Fruit fly (Drosophila melanogaster) whole organism, embryonic: ENCODE results near the gene CG15296.
A peak's percentile ranks its signal among the peaks of the same experiment; 100 is the strongest.

Source experiments
- Awh ChIP-seq: fragments of 200-800 bp; sonication (Bioruptor generic); IDR thresholded peaks from 2 replicates; pipeline ENCODE4, ENCODE4 v1.3.6; 2022; ENCODE audit warnings: missing biosample characterization, missing genetic modification characterization
- CG10147 ChIP-seq: fragments of 200-800 bp; sonication (Bioruptor generic); optimal IDR thresholded peaks from 2 replicates; lab custom pipeline; 2019; ENCODE audit warnings: missing biosample characterization, mild to moderate bottlenecking, missing genetic modification characterization, moderate library complexity
- CG11696 ChIP-seq: fragments of 200-800 bp; sonication (Bioruptor generic); IDR thresholded peaks from 2 replicates; pipeline ENCODE4 v1.3.6; 2022; ENCODE audit warnings: missing biosample characterization, missing genetic modification characterization
- CG12236 ChIP-seq: fragments of 200-800 bp; sonication (Bioruptor generic); optimal IDR thresholded peaks from 2 replicates; lab custom pipeline; 2016; ENCODE audit warnings: missing biosample characterization, missing genetic modification characterization
- CG13424 ChIP-seq: fragments of 200-800 bp; sonication (Bioruptor generic); optimal IDR thresholded peaks from 2 replicates; lab custom pipeline; 2019; ENCODE audit warnings: missing biosample characterization, mild to moderate bottlenecking, missing genetic modification characterization, moderate library complexity
- CG14050 ChIP-seq: fragments of 200-800 bp; sonication (Bioruptor generic); IDR thresholded peaks from 3 replicates; pipeline ENCODE4 v1.3.6; 2022; ENCODE audit warnings: missing biosample characterization, missing genetic modification characterization
- CG17612 ChIP-seq: fragments of 200-800 bp; sonication (Bioruptor generic); IDR thresholded peaks from 2 replicates; pipeline ENCODE4 v1.3.6; 2022; ENCODE audit warnings: missing biosample characterization, missing genetic modification characterization
- CG17912 ChIP-seq: fragments of 200-800 bp; sonication (Bioruptor generic); optimal IDR thresholded peaks from 2 replicates; lab custom pipeline; 2018; ENCODE audit warnings: missing biosample characterization, mild to moderate bottlenecking, missing genetic modification characterization
- CG2875 ChIP-seq: fragments of 200-800 bp; sonication (Bioruptor generic); optimal IDR thresholded peaks from 2 replicates; lab custom pipeline; 2017; ENCODE audit warnings: missing biosample characterization, mild to moderate bottlenecking, missing genetic modification characterization, missing genetic modification reagents
- CG30403 ChIP-seq: fragments of 200-800 bp; sonication (Bioruptor generic); optimal IDR thresholded peaks from 3 replicates; lab custom pipeline; 2016; ENCODE audit warnings: missing biosample characterization, missing genetic modification characterization
- CG31365 ChIP-seq: fragments of 200-800 bp; sonication (Bioruptor generic); optimal IDR thresholded peaks from 2 replicates; lab custom pipeline; 2018; ENCODE audit warnings: missing biosample characterization, mild to moderate bottlenecking, missing genetic modification characterization
- CG34376 ChIP-seq: fragments of 200-800 bp; sonication (Bioruptor generic); optimal IDR thresholded peaks from 2 replicates; lab custom pipeline; 2018; ENCODE audit warnings: missing biosample characterization, mild to moderate bottlenecking, missing genetic modification characterization
- CG6272 ChIP-seq: fragments of 200-800 bp; sonication (Bioruptor generic); IDR thresholded peaks from 2 replicates; pipeline ENCODE4 v1.3.6; 2022; ENCODE audit warnings: missing biosample characterization, missing genetic modification characterization
- CG7372 ChIP-seq: fragments of 200-800 bp; sonication (Bioruptor generic); IDR thresholded peaks from 2 replicates; pipeline ENCODE4 v1.3.6; 2022; ENCODE audit warnings: missing biosample characterization, missing genetic modification characterization
- CG7839 ChIP-seq: fragments of 200-800 bp; sonication (Bioruptor generic); optimal IDR thresholded peaks from 3 replicates; lab custom pipeline; 2018; ENCODE audit warnings: missing biosample characterization, mild to moderate bottlenecking, missing genetic modification characterization, moderate library complexity
- CG7928 ChIP-seq: fragments of 200-800 bp; sonication (Bioruptor generic); optimal IDR thresholded peaks from 2 replicates; lab custom pipeline; 2017; ENCODE audit warnings: missing biosample characterization, mild to moderate bottlenecking, missing genetic modification characterization
- CG8924 ChIP-seq: fragments of 200-800 bp; optimal IDR thresholded peaks from 3 replicates; lab custom pipeline; 2019; ENCODE audit warnings: missing biosample characterization, mild to moderate bottlenecking, missing genetic modification characterization, moderate library complexity
- D19B ChIP-seq: fragments of 200-800 bp; sonication (Bioruptor generic); optimal IDR thresholded peaks from 2 replicates; lab custom pipeline; 2017; ENCODE audit warnings: missing biosample characterization, mild to moderate bottlenecking, missing genetic modification characterization
- Dad ChIP-seq: fragments of 200-800 bp; sonication (Bioruptor generic); optimal IDR thresholded peaks from 3 replicates; lab custom pipeline; 2016; ENCODE audit warnings: missing biosample characterization, missing genetic modification characterization
- Dip2 ChIP-seq: fragments of 200-800 bp; sonication (Bioruptor generic); IDR thresholded peaks from 2 replicates; pipeline ENCODE4 v1.3.6; 2022; ENCODE audit warnings: missing biosample characterization, missing genetic modification characterization
- Dp ChIP-seq: fragments of 200-800 bp; sonication (Bioruptor generic); optimal IDR thresholded peaks from 2 replicates; lab custom pipeline; 2018; ENCODE audit warnings: missing biosample characterization, mild to moderate bottlenecking, missing genetic modification characterization, moderate library complexity
- Mad ChIP-seq: fragments of 200-800 bp; sonication (Bioruptor generic); optimal IDR thresholded peaks from 2 replicates; lab custom pipeline; 2016; ENCODE audit warnings: missing biosample characterization, missing genetic modification characterization
- Mrtf ChIP-seq: fragments of 200-800 bp; sonication (Bioruptor generic); IDR thresholded peaks from 3 replicates; pipeline ENCODE4 v1.3.6; 2022; ENCODE audit warnings: missing biosample characterization, missing genetic modification characterization
- NC2α ChIP-seq: fragments of 200-800 bp; sonication (Bioruptor generic); optimal IDR thresholded peaks from 2 replicates; lab custom pipeline; 2016; ENCODE audit warnings: missing biosample characterization, missing genetic modification characterization
- Neu2 ChIP-seq: fragments of 200-800 bp; sonication (Bioruptor generic); optimal IDR thresholded peaks from 3 replicates; lab custom pipeline; 2016; ENCODE audit warnings: missing biosample characterization, missing genetic modification characterization, borderline replicate concordance
- Nf-YC ChIP-seq: fragments of 200-800 bp; optimal IDR thresholded peaks from 3 replicates; lab custom pipeline; 2019; ENCODE audit warnings: missing biosample characterization, mild to moderate bottlenecking, missing genetic modification characterization, moderate library complexity
- Ptx1 ChIP-seq: fragments of 200-800 bp; sonication (Bioruptor generic); IDR thresholded peaks from 2 replicates; pipeline ENCODE4 v1.3.6; 2022; ENCODE audit warnings: missing biosample characterization, missing genetic modification characterization
- TFAM ChIP-seq: fragments of 200-800 bp; sonication (Bioruptor generic); optimal IDR thresholded peaks from 2 replicates; lab custom pipeline; 2017; ENCODE audit warnings: missing biosample characterization, missing genetic modification characterization, inconsistent platforms
- Trl ChIP-seq, 3 experiments: fragments of >200 bp in 2 of 3; fragments of 200-800 bp in 1 of 3; sonication (Bioruptor generic) in 1 of 3; optimal IDR thresholded peaks; 2 replicates in 1 of 3; 3 replicates in 2 of 3; lab custom pipeline; 2016 to 2017; ENCODE audit warnings: missing biosample characterization in 1 of 3, missing genetic modification characterization in 1 of 3
- ac ChIP-seq: fragments of 200-800 bp; sonication (Bioruptor generic); optimal IDR thresholded peaks from 3 replicates; lab custom pipeline; 2017; ENCODE audit warnings: missing biosample characterization, mild to moderate bottlenecking, missing genetic modification characterization
- cato ChIP-seq: fragments of 200-800 bp; sonication (Bioruptor generic); optimal IDR thresholded peaks from 2 replicates; lab custom pipeline; 2016; ENCODE audit warnings: missing biosample characterization, missing genetic modification characterization, borderline replicate concordance
- corto ChIP-seq: fragments of 200-800 bp; sonication (Bioruptor generic); optimal IDR thresholded peaks from 2 replicates; lab custom pipeline; 2016; ENCODE audit warnings: missing biosample characterization, mild to moderate bottlenecking, missing genetic modification characterization, moderate library complexity
- cwo ChIP-seq: fragments of 200-800 bp; sonication (Bioruptor generic); optimal IDR thresholded peaks from 3 replicates; lab custom pipeline; 2017; ENCODE audit warnings: missing biosample characterization, missing genetic modification characterization, mild to moderate bottlenecking, moderate library complexity, missing genetic modification reagents
- dan ChIP-seq: fragments of 200-800 bp; sonication (Bioruptor generic); IDR thresholded peaks from 2 replicates; pipeline ENCODE4 v1.3.6; 2022; ENCODE audit warnings: missing biosample characterization, missing genetic modification characterization
- ewg ChIP-seq: fragments of 200-800 bp; sonication (Bioruptor generic); optimal IDR thresholded peaks from 3 replicates; lab custom pipeline; 2017; ENCODE audit warnings: mild to moderate bottlenecking, missing biosample characterization, missing genetic modification reagents, missing genetic modification characterization
- fd64A ChIP-seq: fragments of 200-800 bp; sonication (Bioruptor generic); optimal IDR thresholded peaks from 3 replicates; lab custom pipeline; 2018; ENCODE audit warnings: missing biosample characterization, mild to moderate bottlenecking, missing genetic modification characterization
- gem ChIP-seq: fragments of 200-800 bp; sonication (Bioruptor generic); optimal IDR thresholded peaks from 2 replicates; lab custom pipeline; 2019; ENCODE audit warnings: missing biosample characterization, mild to moderate bottlenecking, missing genetic modification characterization, moderate library complexity
- hth ChIP-seq: fragments of >200 bp; optimal IDR thresholded peaks from 2 replicates; lab custom pipeline; 2017; ENCODE audit warnings: inconsistent platforms
- maf-S ChIP-seq: fragments of 200-800 bp; sonication (Bioruptor generic); optimal IDR thresholded peaks from 2 replicates; lab custom pipeline; 2016; ENCODE audit warnings: missing biosample characterization, missing genetic modification characterization
- nmo ChIP-seq: fragments of 200-800 bp; sonication (Bioruptor generic); optimal IDR thresholded peaks from 2 replicates; lab custom pipeline; 2018; ENCODE audit warnings: missing biosample characterization, mild to moderate bottlenecking, missing genetic modification characterization, moderate library complexity
- pnt ChIP-seq: fragments of 200-800 bp; sonication (Bioruptor generic); optimal IDR thresholded peaks from 3 replicates; lab custom pipeline; 2016; ENCODE audit warnings: missing biosample characterization, missing genetic modification characterization
- sim ChIP-seq: fragments of 200-800 bp; sonication (Bioruptor generic); IDR thresholded peaks from 2 replicates; pipeline ENCODE4 v1.3.6; 2022; ENCODE audit warnings: missing biosample characterization, missing genetic modification characterization
- stc ChIP-seq: fragments of 200-800 bp; sonication (Bioruptor generic); IDR thresholded peaks from 2 replicates; pipeline ENCODE4 v1.3.6; 2022; ENCODE audit warnings: missing biosample characterization, missing genetic modification characterization
- sug ChIP-seq: fragments of 200-800 bp; optimal IDR thresholded peaks from 2 replicates; lab custom pipeline; 2019; ENCODE audit warnings: missing biosample characterization, mild to moderate bottlenecking, missing genetic modification characterization, moderate library complexity
- unpg ChIP-seq: fragments of 200-800 bp; sonication (Bioruptor generic); optimal IDR thresholded peaks from 3 replicates; lab custom pipeline; 2018; ENCODE audit warnings: missing biosample characterization, mild to moderate bottlenecking, missing genetic modification characterization, moderate library complexity
- vfl ChIP-seq: fragments of 200-800 bp; sonication (Bioruptor generic); optimal IDR thresholded peaks from 2 replicates; lab custom pipeline; 2016; ENCODE audit warnings: missing biosample characterization, missing genetic modification characterization
- z ChIP-seq: fragments of 200-800 bp; sonication (Bioruptor generic); IDR thresholded peaks from 3 replicates; pipeline ENCODE4 v1.3.6; 2022; ENCODE audit warnings: missing biosample characterization, missing genetic modification characterization

The CG15296 gene

dm6 chrX:10600254-10600916 is 34.0 kb upstream of the CG15296 start (continued):
- TF ChIP-seq CG17612 (GFP tag; lab: Robert Waterston, UW) (0 out of 2 replicates have a peak, but pooled peaks have one; percentile 7), TFAM (GFP tag; lab: Kevin White, UChicago) (no peak), CG17912 (no peak)

dm6 chrX:10599318-10599717 is 32.9 kb upstream of the CG15296 start:
- TF ChIP-seq cwo (GFP tag; lab: Kevin White, UChicago) = peak; percentile 55
- TF ChIP-seq stc (GFP tag; lab: Robert Waterston, UW) = no peak
- TF ChIP-seq sug (tag; lab: Kevin White, UChicago) = peak; percentile 21
- no peak for TF ChIP-seq Nf-YC
- peak; percentile 68 for TF ChIP-seq D19B (GFP tag; lab: Kevin White, UChicago)
- peak; percentile 15 for TF ChIP-seq CG34376 (GFP tag; lab: Kevin White, UChicago)

dm6 chrX:10595813-10596212 is 29.4 kb upstream of the CG15296 start, which contains the start of the genes Hmr and CG2124:
Gene Hmr (minus strand): TSS chrX:10595855.
Gene CG2124 (plus strand): TSS chrX:10596122.
- no peak for TF ChIP-seq CG7839 (tag; lab: Kevin White, UChicago)
- TF ChIP-seq hth (lab: Kevin White, UChicago) = no peak
- TF ChIP-seq vfl = no peak
- no peak for TF ChIP-seq CG7372 (GFP tag; lab: Robert Waterston, UW)
- TF ChIP-seq maf-S (GFP tag; lab: Kevin White, UChicago) = no peak
- TF ChIP-seq corto (GFP tag; lab: Kevin White, UChicago) = no peak
- no peak for TF ChIP-seq Mad (GFP tag; lab: Kevin White, UChicago)
- peak; percentile 28 to 47 for TF ChIP-seq Trl (optimal IDR thresholded peaks at IDR 0.05; lab: Kevin White, UChicago)
- TF ChIP-seq Trl (GFP tag; optimal IDR thresholded peaks at IDR 0.05; lab: Kevin White, UChicago) = no peak
- no peak for TF ChIP-seq Ptx1 (GFP tag; lab: Robert Waterston, UW)
- TF ChIP-seq Dp (GFP tag; lab: Kevin White, UChicago) = peak; percentile 46
- TF ChIP-seq CG7928 (GFP tag; lab: Kevin White, UChicago) = no peak
- TF ChIP-seq CG12236 = no peak
- TF ChIP-seq NC2α (GFP tag; lab: Kevin White, UChicago) = no peak
- TF ChIP-seq unpg (GFP tag; lab: Kevin White, UChicago) = no peak
- TF ChIP-seq TFAM (GFP tag; lab: Kevin White, UChicago) = no peak
- TF ChIP-seq dan (GFP tag; lab: Robert Waterston, UW) = no peak
- TF ChIP-seq pnt (GFP tag; lab: Kevin White, UChicago) = no peak
- peak; percentile 1 for TF ChIP-seq nmo (GFP tag; lab: Kevin White, UChicago)
- TF ChIP-seq CG8924 (tag; lab: Kevin White, UChicago) = no peak
- TF ChIP-seq CG14050 (GFP tag; lab: Robert Waterston, UW) = no peak
- TF ChIP-seq Neu2 (GFP tag; lab: Kevin White, UChicago) = no peak
- TF ChIP-seq ac = no peak
- TF ChIP-seq sim (GFP tag; lab: Robert Waterston, UW) = no peak
- TF ChIP-seq ewg (GFP tag; lab: Kevin White, UChicago) = no peak
- TF ChIP-seq CG10147 (GFP tag; lab: Kevin White, UChicago) = no peak
- TF ChIP-seq Dad (GFP tag; lab: Kevin White, UChicago) = no peak
- TF ChIP-seq CG11696 (GFP tag; lab: Robert Waterston, UW) = no peak
- TF ChIP-seq CG6272 (GFP tag; lab: Robert Waterston, UW) = no peak
- TF ChIP-seq z = no peak
- no peak for TF ChIP-seq fd64A (GFP tag; lab: Kevin White, UChicago)
- no peak for TF ChIP-seq Dip2
- TF ChIP-seq Nf-YC = no peak
- no peak for TF ChIP-seq CG30403 (GFP tag; lab: Kevin White, UChicago)
- no peak for TF ChIP-seq cato (GFP tag; lab: Kevin White, UChicago)
- no peak for TF ChIP-seq CG13424
- TF ChIP-seq Awh (GFP tag; lab: Robert Waterston, UW) = no peak
- no peak for TF ChIP-seq CG31365 (tag; lab: Kevin White, UChicago)
- TF ChIP-seq gem (tag; lab: Kevin White, UChicago) = no peak
- TF ChIP-seq Mrtf = no peak
- TF ChIP-seq CG2875 (GFP tag; lab: Kevin White, UChicago) = no peak
